Worm (Caenorhabditis elegans): ENCODE results near the gene T27C5.10.
A peak's percentile ranks its signal among the peaks of the same experiment; 100 is the strongest.
"Not testable (repeated sequence)": the region's sequence is repeated elsewhere in the genome, so short reads cannot be mapped to it uniquely, and the experiment has no call there.

T27C5.10 gene

ce11 chrV:17428609-17429008 is 1.4 kb downstream of the T27C5.10 start (continued):
- TF ChIP-seq rpc-1 (optimal IDR thresholded peaks at IDR 0.05): peak; percentile 47
- TF ChIP-seq rpc-1 (tag; optimal IDR thresholded peaks at IDR 0.05): peak; percentile 81

- TF ChIP-seq B0019.2 (GFP tag; conservative IDR thresholded peaks at IDR 0.05): 0 out of 2 replicates have a peak, but pooled peaks have one; percentile 13
- peak; percentile 47 for TF ChIP-seq dox-1 (GFP tag; IDR thresholded peaks at IDR 0.05)
- peak; percentile 94 for TF ChIP-seq hsf-1 (GFP tag; IDR thresholded peaks at IDR 0.05)
Measured at ce11 chrV:17420753-17421152, 9.2 kb downstream of the T27C5.10 start.

DNA sequence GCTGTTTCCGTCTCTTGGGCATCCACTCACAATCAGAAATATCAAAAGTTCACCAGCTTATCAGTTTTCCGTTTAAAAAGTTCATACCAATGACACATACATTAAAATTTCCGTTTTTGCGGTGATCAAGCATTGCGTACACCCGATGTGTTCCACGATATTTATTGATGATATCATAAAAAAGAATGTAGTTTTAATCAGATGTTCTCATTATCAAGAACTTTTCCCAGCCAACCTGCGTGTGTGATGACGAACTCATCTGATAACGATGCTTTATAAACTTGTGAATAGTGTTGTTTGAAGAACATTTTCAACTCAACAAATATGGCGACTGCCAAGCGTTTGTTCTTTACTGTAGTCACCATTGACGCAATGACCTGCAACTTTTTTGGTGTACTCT is 13.1 kb downstream of the T27C5.10 start, which contains the start of gene clc-21:
TSS of gene clc-21 (plus strand) at position 301 of the 400 bp plus-strand sequence.
- no peak for TF ChIP-seq lsl-1 (GFP tag; optimal IDR thresholded peaks at IDR 0.05)
- no peak for TF ChIP-seq ccch-3 (GFP tag; optimal IDR thresholded peaks at IDR 0.05)
- TF ChIP-seq aptf-2 (GFP tag; conservative IDR thresholded peaks at IDR 0.05): no peak
- TF ChIP-seq madf-10 (tag; optimal IDR thresholded peaks at IDR 0.05): no peak
- no peak for TF ChIP-seq F49E8.2 (tag; optimal IDR thresholded peaks at IDR 0.05; ENCODE audit: insufficient read depth)

DNA sequence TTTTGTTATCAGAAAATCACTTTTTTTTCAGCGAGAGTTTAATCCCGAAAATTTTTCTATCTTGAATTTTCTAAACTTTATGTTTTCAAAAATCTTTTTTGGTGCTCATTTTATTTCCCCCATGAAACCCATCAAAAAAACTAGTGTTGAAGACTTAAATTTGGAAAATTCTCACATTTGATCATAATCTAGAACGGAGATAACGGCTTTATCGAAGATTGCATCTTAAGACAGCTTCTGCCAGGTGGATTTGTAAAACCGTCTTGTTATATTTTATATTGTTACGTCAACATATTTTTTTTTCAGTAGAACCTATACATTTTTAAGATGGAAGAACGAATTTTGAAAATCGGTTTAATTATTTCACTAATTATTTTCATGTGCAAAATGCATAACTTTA is 15.0 kb downstream of the T27C5.10 start, which contains the start of gene T27C5.12:
TSS of gene T27C5.12 (plus strand) at position 301 of the 400 bp plus-strand sequence.
- TF ChIP-seq dpl-1 (GFP tag; optimal IDR thresholded peaks at IDR 0.05) (no peak), B0261.1 (tag; optimal IDR thresholded peaks at IDR 0.05) (no peak), cebp-1 (GFP tag; IDR thresholded peaks at IDR 0.05) (no peak), cebp-1 (tag; optimal IDR thresholded peaks at IDR 0.05) (no peak), snpc-3.4 (tag; optimal IDR thresholded peaks at IDR 0.05) (no peak), nhr-80 (tag; optimal IDR thresholded peaks at IDR 0.05) (no peak), ets-4 (GFP tag; optimal IDR thresholded peaks at IDR 0.05) (no peak), ccch-3 (GFP tag; optimal IDR thresholded peaks at IDR 0.05) (no peak), ceh-58 (GFP tag; IDR thresholded peaks at IDR 0.05) (no peak), rcor-1 (GFP tag; IDR thresholded peaks at IDR 0.05) (no peak), F33H1.4 (GFP tag; IDR thresholded peaks at IDR 0.05) (no peak), sea-2 (GFP tag; IDR thresholded peaks at IDR 0.05) (no peak), somi-1 (GFP tag; optimal IDR thresholded peaks at IDR 0.05) (no peak), F57C9.4 (tag; optimal IDR thresholded peaks at IDR 0.05) (no peak), mxl-1 (tag; optimal IDR thresholded peaks at IDR 0.05) (no peak), nfya-1 (tag; optimal IDR thresholded peaks at IDR 0.05; ENCODE audit: borderline replicate concordance, insufficient read depth) (no peak)

DNA sequence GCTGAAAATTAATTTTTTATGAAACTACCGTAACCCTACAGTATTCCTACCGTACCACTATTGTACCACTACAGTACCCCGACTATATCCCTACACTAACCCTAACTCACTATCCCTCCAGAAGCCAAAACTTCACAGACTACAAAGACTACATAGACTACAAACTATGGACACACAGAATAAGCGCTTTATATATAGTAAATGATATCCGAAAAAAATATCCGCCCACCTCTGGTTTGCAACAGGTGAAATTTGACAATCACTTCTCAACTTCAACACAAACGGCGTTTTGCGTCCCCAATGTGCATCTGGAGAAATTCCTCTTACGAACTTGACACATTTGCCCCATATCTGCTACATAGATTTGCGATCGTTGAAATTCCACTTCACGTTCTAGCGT is 20.0 kb downstream of the T27C5.10 start, which contains the start of gene srh-132:
TSS of gene srh-132 (plus strand) at position 301 of the 400 bp plus-strand sequence.
- not testable (repeated sequence) for TF ChIP-seq snpc-3.4 (tag; optimal IDR thresholded peaks at IDR 0.05); let-607 (tag; optimal IDR thresholded peaks at IDR 0.05); unc-62 (GFP tag; optimal IDR thresholded peaks at IDR 0.05)

DNA sequence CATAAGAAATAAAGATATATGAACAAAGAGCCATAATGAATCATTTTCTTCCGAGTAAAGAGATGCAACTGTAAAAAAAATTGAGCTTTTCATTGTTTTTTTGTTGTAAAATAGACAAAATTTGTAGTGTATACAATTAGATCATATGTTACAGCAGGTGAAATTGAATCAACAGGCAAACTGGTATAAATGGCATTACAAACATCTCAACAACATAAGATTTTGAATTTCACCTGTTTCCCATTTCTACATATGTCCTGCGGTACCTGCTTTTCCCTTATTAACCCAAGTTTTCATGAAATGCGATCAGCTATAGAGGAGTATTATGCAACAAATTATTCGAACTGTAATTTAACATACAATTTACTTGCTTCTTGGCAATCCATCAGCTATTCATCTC is 34.6 kb downstream of the T27C5.10 start, which contains the start of gene srh-120:
TSS of gene srh-120 (plus strand) at position 301 of the 400 bp plus-strand sequence.
- no peak for TF ChIP-seq ceh-58 (GFP tag; IDR thresholded peaks at IDR 0.05)

DNA sequence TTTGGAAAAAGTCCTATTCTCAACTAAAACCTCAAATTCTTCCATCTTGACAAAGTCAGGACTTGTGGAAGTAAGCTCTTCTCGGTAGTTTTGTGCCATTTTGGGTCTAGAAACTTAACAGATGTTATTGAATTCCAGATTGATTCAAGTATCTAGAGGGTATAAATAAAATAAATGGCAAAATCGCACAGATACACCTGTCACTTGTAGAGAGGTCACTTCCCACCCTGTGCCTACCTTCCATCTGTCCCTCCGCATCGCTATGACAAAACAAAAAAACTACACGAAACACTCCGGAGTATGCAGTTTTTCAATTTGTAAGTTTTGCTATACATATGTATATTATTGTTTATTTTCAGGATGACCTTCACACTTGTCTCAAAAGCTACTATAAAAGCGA is 50.0 kb downstream of the T27C5.10 start, which contains the start of gene Y20C6A.4:
TSS of gene Y20C6A.4 (plus strand) at position 301 of the 400 bp plus-strand sequence.
- TF ChIP-seq rpc-1 (optimal IDR thresholded peaks at IDR 0.05): no peak
- no peak for TF ChIP-seq rpc-1 (tag; optimal IDR thresholded peaks at IDR 0.05)
- TF ChIP-seq F52B5.7 (tag; optimal IDR thresholded peaks at IDR 0.05): no peak
- TF ChIP-seq tbp1 (GFP tag; optimal IDR thresholded peaks at IDR 0.05): no peak
- no peak for TF ChIP-seq attf-6 (GFP tag; IDR thresholded peaks at IDR 0.05)
- no peak for TF ChIP-seq hrde-1 (tag; optimal IDR thresholded peaks at IDR 0.05; ENCODE audit: borderline replicate concordance)
- no peak for TF ChIP-seq mes-4 (tag; optimal IDR thresholded peaks at IDR 0.05)
- TF ChIP-seq lsl-1 (GFP tag; optimal IDR thresholded peaks at IDR 0.05): no peak
- TF ChIP-seq him-1 (tag; optimal IDR thresholded peaks at IDR 0.05): no peak
- no peak for TF ChIP-seq F55B11.4 (tag; optimal IDR thresholded peaks at IDR 0.05; ENCODE audit: borderline replicate concordance, insufficient read depth)
- no peak for TF ChIP-seq lin-54 (GFP tag; optimal IDR thresholded peaks at IDR 0.05)
- no peak for TF ChIP-seq tbx-9 (tag; optimal IDR thresholded peaks at IDR 0.05; ENCODE audit: borderline replicate concordance)

All from whole organism, young adult.